Fruit fly (Drosophila melanogaster) whole organism: ENCODE data around the gene kmg.

ENCODE experiments used
- CG8478 ChIP-seq: fragments of >200 bp; optimal IDR thresholded peaks from 2 replicates; lab custom pipeline; 2018; ENCODE audit warnings: inconsistent platforms
- Dll ChIP-seq: fragments of >200 bp; optimal IDR thresholded peaks from 2 replicates; lab custom pipeline; 2017

DNA sequence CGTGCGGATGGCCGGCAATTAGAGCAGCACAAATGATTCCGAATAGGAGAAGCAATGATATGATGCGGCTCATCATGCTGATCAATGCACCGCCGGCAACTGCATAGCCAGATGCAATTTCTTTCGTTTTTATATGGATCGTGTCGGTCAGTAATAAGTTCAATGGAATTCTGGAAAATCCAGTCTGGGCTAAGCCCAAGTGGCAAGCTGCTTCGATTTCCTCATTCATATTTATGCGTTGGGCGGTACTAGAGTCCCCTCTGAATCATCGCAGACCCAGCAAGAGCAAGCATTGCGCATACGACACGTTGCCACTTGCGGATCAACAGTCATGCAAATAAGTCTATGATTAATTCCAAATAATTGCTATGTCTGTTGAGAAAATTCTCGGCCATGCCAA lies 16.8 kb upstream of the kmg start, which contains the start of gene CG16978:
- TF ChIP-seq CG8478 (lab: Kevin White, UChicago) (no peak), Dll (lab: Kevin White, UChicago) (no peak)
